Worm (Caenorhabditis elegans): Measurements from ENCODE around the gene nspb-7.

The nspb-7 gene

DNA sequence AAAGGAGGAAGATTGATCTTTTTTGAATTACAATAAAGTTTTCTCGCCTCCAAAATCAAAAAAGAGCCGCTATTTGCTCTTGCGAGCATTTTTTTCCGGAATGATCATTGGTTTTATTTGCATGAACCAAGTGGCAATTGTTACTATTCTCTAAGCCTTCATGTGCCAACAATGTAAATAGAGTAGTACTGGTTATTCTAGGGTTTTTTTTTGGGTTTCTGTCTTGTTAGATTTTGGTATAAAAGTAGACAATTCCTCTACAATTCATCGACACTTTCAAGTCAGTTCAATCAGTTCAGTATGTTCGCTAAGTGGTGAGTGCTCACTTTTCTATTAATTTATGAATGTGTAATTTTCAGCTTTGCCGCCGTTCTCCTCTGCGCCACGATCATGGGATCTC, at the start of gene nspb-7:
nspb-7 (plus strand) TSS at position 301 of the 400 bp plus-strand sequence.
- TF ChIP-seq dmd-4 (tag; optimal IDR thresholded peaks at IDR 0.05) (no peak), nhr-25 (tag; optimal IDR thresholded peaks at IDR 0.05) (no peak), lsy-2 (tag; optimal IDR thresholded peaks at IDR 0.05) (no peak), sma-9 (GFP tag; optimal IDR thresholded peaks at IDR 0.05) (no peak), sma-9 (tag; optimal IDR thresholded peaks at IDR 0.05) (no peak), alr-1 (tag; optimal IDR thresholded peaks at IDR 0.05) (no peak), lin-13 (GFP tag; optimal IDR thresholded peaks at IDR 0.05) (no peak), zag-1 (tag; optimal IDR thresholded peaks at IDR 0.05) (no peak), ama-1 (optimal IDR thresholded peaks at IDR 0.05) (no peak), nhr-129 (tag; optimal IDR thresholded peaks at IDR 0.05) (no peak), C34F6.9 (tag; optimal IDR thresholded peaks at IDR 0.05) (no peak), unc-55 (GFP tag; optimal IDR thresholded peaks at IDR 0.05) (no peak), snpc-4 (tag; optimal IDR thresholded peaks at IDR 0.05) (no peak), mdl-1 (tag; optimal IDR thresholded peaks at IDR 0.05) (no peak), ceh-82 (tag; optimal IDR thresholded peaks at IDR 0.05) (no peak), lin-11 (tag; optimal IDR thresholded peaks at IDR 0.05) (no peak), ztf-4 (tag; optimal IDR thresholded peaks at IDR 0.05) (no peak), elt-1 (tag; optimal IDR thresholded peaks at IDR 0.05) (no peak), ztf-11 (tag; optimal IDR thresholded peaks at IDR 0.05) (no peak), crh-2 (tag; optimal IDR thresholded peaks at IDR 0.05) (no peak), ztf-1 (GFP tag; conservative IDR thresholded peaks at IDR 0.05) (no peak)

DNA sequence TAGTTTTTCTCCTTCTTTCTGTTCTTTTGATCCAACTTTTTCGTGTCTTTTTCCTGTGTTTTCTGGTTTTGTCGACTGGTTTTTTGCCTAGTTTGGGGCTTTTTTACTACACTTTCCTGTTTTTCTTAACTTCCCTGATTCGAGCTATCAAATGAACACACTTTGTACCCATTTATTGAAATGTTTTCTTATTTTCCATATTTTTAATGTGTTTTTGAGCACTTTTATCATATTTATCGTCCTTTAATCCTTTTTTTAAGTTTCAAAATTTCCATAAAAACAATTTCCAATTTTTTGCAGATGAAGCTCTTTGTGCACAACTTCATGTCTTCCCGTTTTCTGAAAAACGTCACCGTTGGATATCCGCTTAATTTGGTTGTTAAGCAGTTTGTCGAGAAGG, 44.1 kb upstream of the nspb-7 start, which contains the start of gene C04H5.1:
C04H5.1 (plus strand) TSS at position 301 of the 400 bp plus-strand sequence.
- TF ChIP-seq ztf-4 (tag; optimal IDR thresholded peaks at IDR 0.05) (no peak), peb-1 (tag; optimal IDR thresholded peaks at IDR 0.05) (no peak), skn-1 (tag; optimal IDR thresholded peaks at IDR 0.05) (no peak), Y55F3AM.14 (GFP tag; optimal IDR thresholded peaks at IDR 0.05) (no peak), C34F6.9 (tag; optimal IDR thresholded peaks at IDR 0.05) (no peak)

DNA sequence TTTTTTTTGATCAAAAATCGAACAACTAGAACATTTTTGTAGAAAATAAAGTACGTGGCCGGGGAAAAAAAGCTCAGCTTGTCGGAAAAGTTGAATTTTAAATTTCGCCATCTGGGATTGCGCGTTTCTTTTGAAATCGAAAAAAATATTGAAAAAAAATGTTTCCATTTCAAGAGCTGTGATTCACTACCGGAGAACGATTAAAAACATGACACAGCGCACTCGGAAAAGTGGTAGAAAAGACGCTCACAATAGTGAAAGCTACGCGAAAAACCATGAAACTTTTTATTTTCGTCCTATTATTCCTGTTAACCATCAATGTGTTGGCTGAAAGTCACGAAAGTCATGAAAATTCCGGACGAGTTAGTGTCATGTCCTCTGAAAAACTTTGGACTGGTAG, 40.4 kb upstream of the nspb-7 start, which contains the start of the genes clec-147 and C04H5.7:
clec-147 (minus strand) TSS at position 101 of the 400 bp plus-strand sequence.
C04H5.7 (plus strand) TSS at position 219 of the 400 bp plus-strand sequence.
- TF ChIP-seq elt-1 (tag; optimal IDR thresholded peaks at IDR 0.05) (no peak), C34F6.9 (tag; optimal IDR thresholded peaks at IDR 0.05) (no peak), ztf-11 (tag; optimal IDR thresholded peaks at IDR 0.05) (no peak), unc-39 (tag; optimal IDR thresholded peaks at IDR 0.05) (no peak), elt-3 (tag; optimal IDR thresholded peaks at IDR 0.05) (no peak), zag-1 (tag; optimal IDR thresholded peaks at IDR 0.05) (no peak), blmp-1 (tag; optimal IDR thresholded peaks at IDR 0.05; ENCODE audit: insufficient read depth) (no peak), egl-27 (tag; optimal IDR thresholded peaks at IDR 0.05) (no peak), sma-9 (GFP tag; optimal IDR thresholded peaks at IDR 0.05) (no peak), sma-9 (tag; optimal IDR thresholded peaks at IDR 0.05) (no peak)

DNA sequence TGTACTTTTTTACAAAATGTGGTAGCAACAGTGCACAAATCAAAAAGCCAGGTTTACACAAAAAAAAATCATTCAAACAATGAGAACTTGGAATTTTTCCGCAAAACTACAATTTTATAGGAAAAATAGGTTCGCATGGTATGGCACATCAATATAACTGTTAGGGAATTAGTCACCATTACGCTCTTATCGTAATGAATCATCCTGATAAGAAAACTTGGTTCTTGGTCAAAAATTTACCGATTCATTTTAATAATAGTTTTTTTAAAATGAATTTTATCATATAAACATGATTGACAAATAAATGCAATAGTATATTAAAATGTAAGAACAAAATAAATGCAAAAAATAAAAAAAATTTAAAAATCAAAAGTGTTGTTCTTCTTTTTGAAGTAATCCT, 37.6 kb upstream of the nspb-7 start:
- TF ChIP-seq nhr-10 (tag; optimal IDR thresholded peaks at IDR 0.05) (no peak), R02D3.7 (tag; optimal IDR thresholded peaks at IDR 0.05) (no peak), fos-1 (tag; optimal IDR thresholded peaks at IDR 0.05) (peak; percentile 84), sma-9 (GFP tag; optimal IDR thresholded peaks at IDR 0.05) (no peak), sma-9 (tag; optimal IDR thresholded peaks at IDR 0.05) (no peak), C34F6.9 (tag; optimal IDR thresholded peaks at IDR 0.05) (no peak), alr-1 (tag; optimal IDR thresholded peaks at IDR 0.05) (no peak), lsy-2 (tag; optimal IDR thresholded peaks at IDR 0.05) (no peak), lin-39 (tag; optimal IDR thresholded peaks at IDR 0.05) (no peak), nhr-11 (tag; optimal IDR thresholded peaks at IDR 0.05) (no peak)

DNA sequence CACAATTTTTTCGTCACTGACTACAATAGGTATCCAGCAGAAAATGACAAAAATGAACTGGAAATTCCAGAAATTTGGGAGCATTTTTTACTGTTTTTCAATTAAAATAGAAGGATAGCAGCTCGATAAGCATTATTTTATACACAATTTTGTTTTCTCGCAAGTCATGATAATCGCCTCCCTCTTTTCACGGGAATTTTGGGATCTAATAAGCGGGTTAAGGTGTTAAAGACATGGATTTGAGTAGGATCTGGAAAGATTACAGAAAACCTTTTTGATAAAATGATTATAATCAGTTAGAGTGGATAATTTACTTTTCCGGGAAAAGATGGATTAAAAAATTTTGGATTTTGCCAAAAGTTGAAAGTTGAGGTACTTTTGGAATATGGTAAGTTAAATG, 29.4 kb upstream of the nspb-7 start, which contains the start of gene gcy-29:
gcy-29 (minus strand) TSS at position 101 of the 400 bp plus-strand sequence.
- TF ChIP-seq peb-1 (tag; optimal IDR thresholded peaks at IDR 0.05) (no peak), alr-1 (tag; optimal IDR thresholded peaks at IDR 0.05) (no peak), elt-1 (tag; optimal IDR thresholded peaks at IDR 0.05) (no peak), nhr-10 (tag; optimal IDR thresholded peaks at IDR 0.05) (no peak), ama-1 (optimal IDR thresholded peaks at IDR 0.05) (no peak), mdl-1 (tag; optimal IDR thresholded peaks at IDR 0.05) (no peak), nhr-23 (tag; optimal IDR thresholded peaks at IDR 0.05) (no peak), mbf-1 (tag; optimal IDR thresholded peaks at IDR 0.05) (no peak), nhr-12 (tag; optimal IDR thresholded peaks at IDR 0.05) (no peak), sma-3 (GFP tag; optimal IDR thresholded peaks at IDR 0.05) (no peak), lin-39 (tag; optimal IDR thresholded peaks at IDR 0.05) (no peak), ztf-1 (GFP tag; conservative IDR thresholded peaks at IDR 0.05) (no peak)

Data from whole organism, L2 larva.